Fruit fly (Drosophila melanogaster): ENCODE measurements around the gene CG5421.

DNA sequence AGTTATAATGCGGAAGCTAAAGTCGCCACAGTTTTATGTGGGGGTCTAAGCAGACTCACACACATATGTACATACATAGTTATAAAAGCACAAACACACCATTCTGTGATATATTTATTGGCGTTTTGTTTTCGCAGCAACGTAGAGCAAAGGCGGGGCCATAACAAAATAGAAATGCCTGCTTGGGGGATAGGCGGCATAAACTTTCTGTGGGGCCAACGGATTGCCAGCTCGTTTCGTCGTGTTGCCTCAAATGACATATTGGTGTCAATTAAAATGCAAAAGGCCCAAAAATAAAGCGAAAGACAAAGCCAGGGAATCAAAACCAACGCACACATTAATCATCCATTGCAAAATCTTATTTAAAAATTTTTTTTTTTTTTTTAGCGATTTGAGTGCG lies 20.9 kb upstream of the CG5421 start:
- no peak for TF ChIP-seq CG8478 (optimal IDR thresholded peaks at IDR 0.05)
- TF ChIP-seq CTCF (optimal IDR thresholded peaks at IDR 0.05), result no peak

All from S2 (cell line).